Worm (Caenorhabditis elegans) whole organism, late embryonic: ENCODE data around the gene unc-18.

Source experiments
- K09A11.1 ChIP-seq: sonication (generic microtip); optimal IDR thresholded peaks from 2 replicates; lab custom pipeline; 2017; ENCODE audit warnings: antibody characterized with exemption, mild to moderate bottlenecking, missing genetic modification characterization, missing compliant biosample characterization; ENCODE audit not compliant: insufficient read depth
- T23F11.4 ChIP-seq: fragments of 200-800 bp; sonication (Bioruptor generic); optimal IDR thresholded peaks from 2 replicates; lab custom pipeline; 2018; ENCODE audit warnings: mild to moderate bottlenecking, missing genetic modification characterization, missing compliant biosample characterization
- ahr-1 ChIP-seq: sonication (generic microtip); optimal IDR thresholded peaks from 2 replicates; lab custom pipeline; 2016; ENCODE audit warnings: missing genetic modification characterization, missing compliant biosample characterization
- ceh-14 ChIP-seq: sonication (generic microtip); optimal IDR thresholded peaks from 2 replicates; lab custom pipeline; 2016; ENCODE audit warnings: missing genotype, missing genetic modification characterization, missing compliant biosample characterization
- ceh-18 ChIP-seq: sonication (generic microtip); optimal IDR thresholded peaks from 2 replicates; lab custom pipeline; 2016; ENCODE audit warnings: missing genetic modification characterization, missing compliant biosample characterization
- ceh-19 ChIP-seq: fragments of 200-800 bp; sonication (Bioruptor generic); optimal IDR thresholded peaks from 2 replicates; lab custom pipeline; 2018; ENCODE audit warnings: mild to moderate bottlenecking, missing genetic modification characterization, missing compliant biosample characterization
- ceh-2 ChIP-seq: sonication (generic microtip); optimal IDR thresholded peaks from 2 replicates; lab custom pipeline; 2016; ENCODE audit warnings: missing genotype, missing genetic modification characterization, missing compliant biosample characterization
- ceh-22 ChIP-seq: sonication (generic microtip); optimal IDR thresholded peaks from 2 replicates; lab custom pipeline; 2017; ENCODE audit warnings: missing biosample characterization, missing genetic modification characterization
- ceh-31 ChIP-seq: sonication (generic microtip); optimal IDR thresholded peaks from 2 replicates; lab custom pipeline; 2016; ENCODE audit warnings: missing genetic modification characterization, missing compliant biosample characterization
- ceh-34 ChIP-seq: sonication (generic microtip); optimal IDR thresholded peaks from 2 replicates; lab custom pipeline; 2016; ENCODE audit warnings: mild to moderate bottlenecking, missing genetic modification characterization, missing compliant biosample characterization
- ceh-45 ChIP-seq: fragments of 200-800 bp; sonication (Bioruptor generic); IDR thresholded peaks from 2 replicates; pipeline ENCODE4 v1.3.6; 2022; ENCODE audit warnings: missing genetic modification reagents, missing genetic modification characterization, missing compliant biosample characterization
- ceh-48 ChIP-seq: sonication (generic microtip); optimal IDR thresholded peaks from 2 replicates; lab custom pipeline; 2016; ENCODE audit warnings: missing genetic modification characterization, inconsistent platforms, missing compliant biosample characterization
- ceh-6 ChIP-seq: fragments of 200-800 bp; sonication (Bioruptor generic); optimal IDR thresholded peaks from 2 replicates; lab custom pipeline; 2018; ENCODE audit warnings: mild to moderate bottlenecking, missing genetic modification characterization, missing compliant biosample characterization
- ceh-9 ChIP-seq: sonication (generic microtip); optimal IDR thresholded peaks from 2 replicates; lab custom pipeline; 2016; ENCODE audit warnings: mild to moderate bottlenecking, missing genetic modification characterization, inconsistent platforms, missing compliant biosample characterization
- dmd-4 ChIP-seq: sonication (generic microtip); optimal IDR thresholded peaks from 2 replicates; lab custom pipeline; 2016; ENCODE audit warnings: borderline replicate concordance, missing genetic modification characterization, missing compliant biosample characterization
- elt-2 ChIP-seq: sonication (generic microtip); optimal IDR thresholded peaks from 2 replicates; lab custom pipeline; 2016; ENCODE audit warnings: missing genetic modification reagents, missing genetic modification characterization, missing compliant biosample characterization
- elt-4 ChIP-seq: sonication (generic microtip); optimal IDR thresholded peaks from 2 replicates; lab custom pipeline; 2016; ENCODE audit warnings: missing genetic modification characterization, missing compliant biosample characterization
- fkh-10 ChIP-seq: fragments of 150-350 bp; optimal IDR thresholded peaks from 2 replicates; lab custom pipeline; 2014; ENCODE audit warnings: missing biosample characterization, missing genetic modification reagents, missing genetic modification characterization
- gmeb-2 ChIP-seq: sonication (generic microtip); optimal IDR thresholded peaks from 2 replicates; lab custom pipeline; 2016; ENCODE audit warnings: missing genetic modification characterization, inconsistent platforms, missing compliant biosample characterization
- hlh-15 ChIP-seq: sonication (generic microtip); optimal IDR thresholded peaks from 2 replicates; lab custom pipeline; 2016; ENCODE audit warnings: missing genetic modification characterization, missing compliant biosample characterization
- hlh-30 ChIP-seq: sonication (generic microtip); optimal IDR thresholded peaks from 2 replicates; lab custom pipeline; 2017; ENCODE audit warnings: antibody characterized with exemption, missing genetic modification characterization, missing compliant biosample characterization; ENCODE audit not compliant: insufficient read depth
- hlh-6 ChIP-seq: sonication (generic microtip); optimal IDR thresholded peaks from 2 replicates; lab custom pipeline; 2016; ENCODE audit warnings: missing genotype, missing genetic modification characterization, missing compliant biosample characterization
- madf-2 ChIP-seq: sonication (generic microtip); optimal IDR thresholded peaks from 2 replicates; lab custom pipeline; 2017; ENCODE audit warnings: missing genetic modification characterization, missing compliant biosample characterization
- nfya-1 ChIP-seq: sonication (generic microtip); optimal IDR thresholded peaks from 2 replicates; lab custom pipeline; 2017; ENCODE audit warnings: missing genetic modification characterization, mild to moderate bottlenecking, missing compliant biosample characterization, antibody characterized with exemption, moderate library complexity
- odd-2 ChIP-seq: sonication (generic microtip); optimal IDR thresholded peaks from 2 replicates; lab custom pipeline; 2017; ENCODE audit warnings: antibody characterized with exemption, mild to moderate bottlenecking, missing genetic modification characterization, missing compliant biosample characterization
- pros-1 ChIP-seq: fragments of 150-350 bp; optimal IDR thresholded peaks from 2 replicates; lab custom pipeline; 2014; ENCODE audit warnings: missing biosample characterization, missing genetic modification reagents, missing genetic modification characterization
- rnt-1 ChIP-seq: sonication (generic microtip); optimal IDR thresholded peaks from 2 replicates; lab custom pipeline; 2016; ENCODE audit warnings: missing genetic modification characterization, missing compliant biosample characterization
- sox-2 ChIP-seq: fragments of 200-800 bp; sonication (Bioruptor generic); IDR thresholded peaks from 2 replicates; pipeline ENCODE4 v1.3.6; 2022; ENCODE audit warnings: missing genetic modification reagents, missing genetic modification characterization, missing compliant biosample characterization
- tbx-2 ChIP-seq: sonication (generic microtip); optimal IDR thresholded peaks from 2 replicates; lab custom pipeline; 2016; ENCODE audit warnings: missing genetic modification characterization, missing compliant biosample characterization
- tbx-7 ChIP-seq: sonication (generic microtip); optimal IDR thresholded peaks from 2 replicates; lab custom pipeline; 2016; ENCODE audit warnings: missing genotype, missing genetic modification characterization, missing compliant biosample characterization
- unc-42 ChIP-seq: sonication (generic microtip); optimal IDR thresholded peaks from 2 replicates; lab custom pipeline; 2016; ENCODE audit warnings: missing genotype, missing genetic modification characterization, missing compliant biosample characterization

Gene unc-18

DNA sequence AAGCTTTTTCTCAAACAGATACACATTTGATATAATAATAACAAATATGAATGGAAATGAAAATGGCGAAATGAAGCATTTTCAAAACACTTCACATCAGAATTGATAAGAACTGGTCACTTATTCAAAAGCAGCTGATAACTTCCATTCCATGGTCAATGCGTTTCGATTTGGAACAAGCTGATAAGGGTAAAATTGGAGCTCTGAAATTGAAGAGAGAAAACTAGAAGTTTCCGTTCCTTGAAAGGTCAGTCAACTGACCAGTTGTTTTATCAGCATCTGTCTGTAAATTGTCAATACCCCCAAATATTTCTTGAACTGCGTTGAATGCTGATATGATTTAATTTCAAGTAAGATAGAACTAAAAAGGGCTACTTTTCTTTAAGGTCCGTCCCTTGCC is 30.4 kb upstream of the unc-18 start:
- TF ChIP-seq hlh-6 = no peak
- no peak for TF ChIP-seq odd-2 (tag; lab: Kevin White, UChicago)
- TF ChIP-seq elt-2 = peak; percentile 12
- TF ChIP-seq rnt-1 (tag; lab: Kevin White, UChicago) = no peak
- TF ChIP-seq hlh-15 = no peak

DNA sequence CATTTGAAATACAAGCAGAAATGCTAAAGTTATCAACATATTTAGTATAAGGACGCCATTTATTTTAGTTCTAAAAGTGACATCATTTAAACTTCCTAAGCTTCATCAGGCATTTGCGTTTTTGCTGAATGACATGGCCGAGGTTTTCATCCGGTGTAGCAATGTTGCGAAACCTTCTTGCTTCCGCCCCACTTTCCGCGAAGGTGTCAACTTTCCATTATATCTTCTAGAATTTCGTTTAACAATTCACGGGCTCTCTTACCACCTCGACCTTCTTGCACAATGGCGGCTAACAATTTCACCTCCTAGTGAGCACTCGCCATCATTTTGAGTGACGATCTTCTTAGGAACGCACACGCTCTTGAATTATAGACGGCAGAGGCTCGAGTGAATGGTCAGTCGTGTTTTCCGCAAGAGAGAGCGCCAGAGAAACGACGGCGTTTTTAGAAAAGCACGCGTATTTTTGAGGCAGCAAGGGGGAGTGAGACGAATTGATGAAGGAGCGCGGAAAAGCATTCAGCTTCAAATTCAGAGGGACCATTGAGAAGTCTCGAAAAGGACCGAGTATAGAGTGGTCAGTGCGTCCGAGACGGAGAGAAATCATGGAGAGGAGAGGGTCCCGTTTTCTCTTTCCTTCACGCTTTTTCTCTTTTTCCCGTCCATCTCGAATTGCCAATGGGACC is 28.8 kb upstream of the unc-18 start:
- TF ChIP-seq ceh-9 (tag; lab: Kevin White, UChicago) (no peak), ceh-19 (GFP tag; lab: Kevin White, UChicago) (peak; percentile 3), gmeb-2 (tag; lab: Kevin White, UChicago) (no peak), odd-2 (tag; lab: Kevin White, UChicago) (no peak), fkh-10 (GFP tag; lab: Kevin White, UChicago) (no peak), ahr-1 (tag; lab: Kevin White, UChicago) (no peak), ceh-14 (tag; lab: Kevin White, UChicago) (no peak), nfya-1 (tag; lab: Kevin White, UChicago) (no peak), ceh-34 (tag; lab: Kevin White, UChicago) (peak; percentile 87), ceh-18 (tag; lab: Kevin White, UChicago) (peak; percentile 4), elt-4 (tag; lab: Kevin White, UChicago) (no peak), tbx-7 (tag; lab: Kevin White, UChicago) (no peak), hlh-6 (no peak), dmd-4 (tag; lab: Kevin White, UChicago) (no peak), pros-1 (tag; lab: Kevin White, UChicago) (no peak), ceh-6 (GFP tag; lab: Kevin White, UChicago) (no peak), madf-2 (tag; lab: Kevin White, UChicago) (no peak), ceh-48 (tag; lab: Kevin White, UChicago) (no peak), K09A11.1 (tag; lab: Kevin White, UChicago) (no peak), unc-42 (no peak), ceh-22 (tag; lab: Kevin White, UChicago) (no peak), tbx-2 (tag; lab: Kevin White, UChicago) (no peak), ceh-31 (tag; lab: Kevin White, UChicago) (peak; percentile 64)

DNA sequence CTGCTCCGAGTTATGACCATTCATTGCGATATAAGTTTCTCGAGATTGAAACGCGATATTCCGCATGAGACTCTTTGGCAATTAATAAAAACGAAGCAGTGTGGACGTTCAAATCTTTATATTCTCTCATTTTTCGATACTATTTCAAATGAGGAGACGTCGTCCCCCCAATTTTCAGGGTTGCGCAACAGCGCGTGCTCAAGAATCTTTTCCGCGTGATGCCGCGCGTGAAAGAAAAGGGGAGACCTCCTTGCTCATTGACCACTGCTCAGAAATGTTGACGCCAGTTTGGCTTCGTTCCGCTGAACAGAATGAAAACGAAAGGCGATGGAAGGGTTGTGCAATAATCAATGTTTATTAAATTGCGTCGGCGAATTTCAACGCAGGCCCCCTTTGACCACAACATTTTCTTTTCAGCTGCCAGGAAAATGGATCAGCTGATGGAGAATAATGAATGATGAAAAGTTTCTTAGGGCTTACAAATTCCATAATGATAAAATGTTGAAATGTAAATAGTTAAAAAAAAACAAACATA is 27.2 kb upstream of the unc-18 start:
- TF ChIP-seq sox-2 (GFP tag; lab: Robert Waterston, UW) = no peak
- TF ChIP-seq ceh-45 (GFP tag; lab: Robert Waterston, UW) = no peak
- TF ChIP-seq ceh-31 (tag; lab: Kevin White, UChicago) = peak; percentile 30
- TF ChIP-seq hlh-6 = no peak
- no peak for TF ChIP-seq tbx-2 (tag; lab: Kevin White, UChicago)
- peak; percentile 42 for TF ChIP-seq ceh-14 (tag; lab: Kevin White, UChicago)
- TF ChIP-seq T23F11.4 (GFP tag; lab: Kevin White, UChicago) = no peak
- TF ChIP-seq unc-42 = peak; percentile 76
- no peak for TF ChIP-seq madf-2 (tag; lab: Kevin White, UChicago)
- peak; percentile 64 for TF ChIP-seq hlh-30 (tag; lab: Kevin White, UChicago)

- TF ChIP-seq ahr-1 (tag; lab: Kevin White, UChicago) = no peak
- no peak for TF ChIP-seq ceh-2
These were observed 25.8 kb upstream of the unc-18 start, which contains the start of gene F27D9.12 for ce11 chrX:7656875-7657274. Gene F27D9.12 (minus strand): TSS chrX:7656975.
